Fruit fly (Drosophila melanogaster): ENCODE data around the gene unc80.

Gene unc80

dm6 chr3R:27661389-27661788 is 850 bp upstream of the unc80 start:
- no peak for TF ChIP-seq noc (tag; optimal IDR thresholded peaks at IDR 0.05)

DNA sequence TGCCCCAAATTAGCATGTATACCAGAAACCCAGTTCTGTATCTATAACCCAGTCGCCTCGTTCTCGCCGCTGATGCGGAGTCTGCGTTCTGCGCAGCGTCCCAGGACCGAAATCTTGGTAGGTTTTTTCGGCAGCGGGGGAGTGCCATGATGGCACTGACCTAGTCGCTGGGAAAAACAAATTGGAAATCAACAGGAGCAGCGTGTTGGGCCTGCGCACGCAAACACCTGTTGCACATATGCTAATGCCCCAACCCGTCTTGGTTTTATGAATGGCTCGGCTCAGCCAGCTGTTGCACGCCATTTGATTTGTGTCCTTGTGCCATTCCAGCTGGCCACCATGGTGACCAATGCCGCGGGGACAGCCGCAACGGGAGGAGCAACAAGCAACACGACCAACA is 618 bp downstream of the unc80 start:
- no peak for TF ChIP-seq noc (tag; optimal IDR thresholded peaks at IDR 0.05)

DNA sequence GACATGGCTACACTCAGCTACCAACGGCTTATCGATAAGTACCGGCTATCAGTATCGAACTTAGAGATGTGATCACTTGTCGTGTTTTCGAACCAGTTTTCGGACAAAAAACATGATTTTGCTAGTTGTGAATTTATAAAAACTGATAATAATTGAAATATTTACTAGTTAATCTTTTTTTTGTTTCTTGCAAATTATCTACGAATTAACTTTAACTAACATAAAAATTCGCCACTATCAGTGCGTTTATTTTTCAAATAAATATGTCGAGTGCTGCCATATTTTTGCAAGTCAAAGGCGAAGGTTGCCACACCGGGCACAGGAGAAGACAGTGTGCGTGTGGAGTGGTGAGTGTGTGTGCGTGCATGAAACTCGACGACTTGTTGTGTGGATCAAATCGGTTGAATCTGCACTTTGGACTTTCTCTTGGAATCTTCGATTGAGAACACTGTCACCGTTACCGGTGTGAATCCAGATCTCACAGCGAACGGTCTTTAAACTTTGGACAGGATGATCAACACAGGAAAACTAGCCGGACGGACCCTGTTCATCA is 15.0 kb downstream of the unc80 start, which contains the start of gene Hsdl2:
Gene Hsdl2, plus strand, starts transcription at position 349 of the 553 bp plus-strand sequence.
- no peak for TF ChIP-seq noc (tag; optimal IDR thresholded peaks at IDR 0.05)

DNA sequence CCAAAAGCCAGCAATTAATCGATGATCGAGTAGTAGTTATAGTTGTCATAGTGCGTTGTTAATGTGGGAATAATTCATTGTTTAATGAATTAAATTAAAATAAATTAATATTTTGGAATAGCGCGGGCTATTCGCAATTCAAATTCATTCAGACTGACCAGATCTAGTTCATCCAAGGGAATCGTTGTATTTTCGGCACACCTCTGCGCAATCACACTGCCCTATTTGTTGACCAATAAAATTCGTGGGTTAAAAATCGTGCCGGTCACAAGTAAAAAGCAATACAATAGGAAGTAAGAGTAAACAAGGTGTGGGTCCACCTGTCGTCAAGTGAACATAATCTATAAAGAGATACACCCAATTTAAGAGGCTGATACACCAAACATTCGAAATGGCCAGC is 16.8 kb downstream of the unc80 start, which contains the start of gene CG12883:
Gene CG12883, plus strand, starts transcription at position 273 of the 400 bp plus-strand sequence.
- TF ChIP-seq noc (tag; optimal IDR thresholded peaks at IDR 0.05): no peak

- no peak for TF ChIP-seq noc (tag; optimal IDR thresholded peaks at IDR 0.05)
Measured at dm6 chr3R:27679667-27680066, 17.4 kb downstream of the unc80 start.

DNA sequence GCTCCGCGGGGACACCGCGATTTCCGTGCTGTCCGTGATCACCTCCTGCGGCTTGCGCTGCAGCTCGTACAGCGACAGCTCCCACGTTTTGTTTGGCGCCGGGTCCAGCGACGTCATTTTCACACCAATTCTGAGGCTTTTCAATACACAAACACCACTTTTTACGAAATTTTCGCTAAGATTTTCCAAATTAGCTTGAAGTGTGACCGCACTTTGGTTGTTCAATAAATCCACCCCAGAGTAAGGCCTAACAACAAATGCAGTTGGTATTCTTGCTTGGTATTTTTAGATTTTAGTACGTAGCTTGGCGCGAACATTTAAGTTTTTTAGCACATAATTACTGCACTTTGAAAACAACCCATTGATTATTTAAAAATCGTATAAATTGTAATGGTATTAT is 19.6 kb downstream of the unc80 start, which contains the start of gene Sce:
Gene Sce, minus strand, starts transcription at position 231 of the 400 bp plus-strand sequence.
- no peak for TF ChIP-seq noc (tag; optimal IDR thresholded peaks at IDR 0.05)

DNA sequence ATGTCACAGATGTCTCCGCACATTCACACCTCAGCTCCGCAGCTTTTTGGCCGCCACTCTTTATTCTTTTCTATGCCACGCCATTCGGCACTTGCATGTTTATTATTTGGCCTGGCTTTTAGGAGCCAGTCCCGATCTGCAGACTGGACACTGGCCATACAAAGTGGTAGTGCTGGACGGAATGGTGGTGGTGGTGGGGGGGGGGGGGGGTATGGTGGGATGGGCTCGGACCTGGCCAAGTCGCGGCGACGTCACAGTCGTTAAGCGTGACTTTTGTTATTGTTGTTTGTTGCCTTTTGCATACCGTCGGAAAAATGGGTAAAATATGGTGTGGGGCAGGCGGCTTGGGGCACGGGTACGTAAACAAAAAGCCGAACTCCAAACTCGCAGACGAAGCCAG is 22.8 kb downstream of the unc80 start:
- TF ChIP-seq noc (tag; optimal IDR thresholded peaks at IDR 0.05): no peak

- TF ChIP-seq noc (tag; optimal IDR thresholded peaks at IDR 0.05): no peak
Measured at dm6 chr3R:27685539-27686012, 23.3 kb downstream of the unc80 start, which contains the start of gene CG12880. Gene CG12880, plus strand, starts transcription at chr3R:27685962.

DNA sequence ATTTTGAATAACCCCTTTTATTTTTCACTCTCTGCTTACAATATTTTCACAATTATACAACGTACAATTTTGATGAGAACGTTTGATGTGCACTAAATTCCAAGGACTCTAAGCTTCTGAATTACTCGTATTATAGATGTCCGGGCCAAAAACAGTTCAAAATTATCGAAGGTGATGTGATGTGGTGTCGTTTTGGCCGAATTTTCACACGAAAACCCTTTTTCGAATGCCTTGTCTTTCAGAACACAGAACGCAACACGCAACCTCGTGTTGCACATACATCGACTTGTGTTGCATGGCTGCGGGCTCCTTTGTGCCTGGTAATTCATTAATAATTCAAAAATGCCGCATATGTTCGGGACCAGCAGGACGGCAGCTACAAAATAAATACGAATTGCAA is 25.8 kb downstream of the unc80 start, which contains the start of gene CG31055:
Gene CG31055, minus strand, starts transcription at position 101 of the 400 bp plus-strand sequence.
- no peak for TF ChIP-seq noc (tag; optimal IDR thresholded peaks at IDR 0.05)

- TF ChIP-seq noc (tag; optimal IDR thresholded peaks at IDR 0.05): no peak
Measured at dm6 chr3R:27692645-27693307, 30.5 kb downstream of the unc80 start.

DNA sequence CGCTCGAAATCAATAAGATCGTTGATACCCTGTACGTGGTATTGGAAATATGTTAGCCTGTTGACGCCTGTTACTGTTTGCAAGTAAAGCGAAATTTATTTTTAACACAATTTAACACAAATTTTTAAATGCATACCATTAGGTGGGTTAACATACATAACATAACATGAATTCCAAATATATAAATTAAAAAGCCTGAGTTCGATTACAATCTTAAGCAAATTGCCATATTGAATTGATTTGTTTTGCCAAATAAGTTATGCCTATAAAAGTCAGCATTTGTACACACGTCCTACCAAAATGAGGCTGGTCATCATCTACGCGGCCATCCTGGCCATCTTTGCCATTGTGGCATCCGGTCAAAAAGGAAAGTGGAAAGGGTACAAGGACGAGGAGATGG is 31.8 kb downstream of the unc80 start, which contains the start of gene CG43319:
Gene CG43319, plus strand, starts transcription at position 301 of the 400 bp plus-strand sequence.
- no peak for TF ChIP-seq noc (tag; optimal IDR thresholded peaks at IDR 0.05)

DNA sequence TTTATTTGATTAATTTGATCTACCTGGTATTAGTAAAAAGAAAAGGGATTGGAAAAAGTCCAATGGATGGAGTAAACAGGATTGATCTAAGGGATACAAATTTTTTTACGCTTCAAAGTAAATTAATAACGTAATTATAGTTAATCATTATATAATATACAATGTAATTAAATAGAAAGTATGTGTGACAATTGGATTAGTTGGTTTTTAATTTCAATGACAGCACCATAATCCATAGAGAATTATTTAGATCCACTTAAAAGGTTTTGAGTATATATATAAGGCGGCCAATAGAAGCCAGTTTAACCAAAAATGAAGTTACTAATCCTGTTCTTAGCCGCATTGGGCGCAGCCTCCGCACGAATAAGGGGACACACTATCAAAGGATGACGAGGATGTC is 32.3 kb downstream of the unc80 start, which contains the start of gene Acp98AB:
Gene Acp98AB, plus strand, starts transcription at position 301 of the 400 bp plus-strand sequence.
- no peak for TF ChIP-seq noc (tag; optimal IDR thresholded peaks at IDR 0.05)

dm6 chr3R:27695019-27695418 is 32.8 kb downstream of the unc80 start, which contains the start of gene HSPBAP1:
Gene HSPBAP1, plus strand, starts transcription at chr3R:27695235.
- no peak for TF ChIP-seq noc (tag; optimal IDR thresholded peaks at IDR 0.05)

- no peak for TF ChIP-seq noc (tag; optimal IDR thresholded peaks at IDR 0.05)
Measured at dm6 chr3R:27699540-27700228, 37.4 kb downstream of the unc80 start, which contains the start of gene ALiX. Gene ALiX, minus strand, starts transcription at chr3R:27700110.

DNA sequence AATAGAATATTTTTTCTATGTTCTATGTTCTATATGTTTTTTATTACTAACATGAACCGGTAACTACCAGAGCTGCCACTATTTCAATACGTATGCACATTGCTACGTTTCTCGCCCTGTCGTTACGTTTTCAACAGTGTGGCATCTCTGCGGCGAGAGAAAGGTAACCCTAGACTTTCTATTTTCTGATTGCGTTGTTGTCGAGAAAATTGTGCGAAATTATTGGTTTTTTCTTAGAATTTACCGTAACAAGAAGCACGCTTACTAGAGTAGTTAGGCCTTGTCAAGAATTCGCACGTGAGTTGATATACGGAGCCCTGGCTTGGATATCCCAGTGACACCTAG is 38.0 kb downstream of the unc80 start, which contains the start of gene btz:
Gene btz, plus strand, starts transcription at position 133 of the 345 bp plus-strand sequence.
- no peak for TF ChIP-seq noc (tag; optimal IDR thresholded peaks at IDR 0.05)

- no peak for TF ChIP-seq noc (tag; optimal IDR thresholded peaks at IDR 0.05)
Measured at dm6 chr3R:27706039-27706580, 43.9 kb downstream of the unc80 start.

Measured in whole organism, larva.